Worm (Caenorhabditis elegans) whole organism, mixed stage, embryonic: ENCODE measurements around the gene phat-8.

Experiments used
- flh-1 ChIP-seq: fragments of 200-800 bp; sonication (Bioruptor generic); optimal IDR thresholded peaks from 2 replicates; lab custom pipeline; 2018; ENCODE audit warnings: mild to moderate bottlenecking, missing genetic modification characterization, moderate library complexity, missing compliant biosample characterization

Gene phat-8

ce11 chrII:12519616-12520015 is 48.0 kb downstream of the phat-8 start, which contains the start of gene ceh-99:
Gene ceh-99 (plus strand): TSS chrII:12519981.
- no peak for TF ChIP-seq flh-1 (GFP tag; lab: Kevin White, UChicago)
- TF ChIP-seq, all 35 proteins: peak for 0
